Worm (Caenorhabditis elegans) whole organism, L4 larva: ENCODE measurements around the gene F01F1.3.

Source experiments
- F26F4.8 ChIP-seq: fragments of 200-800 bp; sonication (Bioruptor generic); conservative IDR thresholded peaks from 2 replicates; pipeline ENCODE4 v1.3.6; 2022; ENCODE audit warnings: missing genetic modification characterization, missing compliant biosample characterization
- daf-8 ChIP-seq: fragments of 200-800 bp; sonication (Bioruptor generic); IDR thresholded peaks from 2 replicates; pipeline ENCODE4 v1.3.6; 2022; ENCODE audit warnings: missing genetic modification characterization, missing compliant biosample characterization
- egl-27 ChIP-seq: sonication (generic microtip); optimal IDR thresholded peaks from 3 replicates; lab custom pipeline; 2017; ENCODE audit warnings: missing biosample characterization, missing genetic modification reagents, missing genetic modification characterization
- fkh-10 ChIP-seq: fragments of 150-350 bp; optimal IDR thresholded peaks from 2 replicates; lab custom pipeline; 2014; ENCODE audit warnings: missing biosample characterization, missing genetic modification reagents, missing genetic modification characterization
- nhr-76 ChIP-seq: fragments of 150-350 bp; optimal IDR thresholded peaks from 2 replicates; lab custom pipeline; 2014; ENCODE audit warnings: missing biosample characterization, missing genetic modification characterization
- php-3 ChIP-seq: fragments of 200-800 bp; sonication (Bioruptor generic); IDR thresholded peaks from 2 replicates; pipeline ENCODE4 v1.3.6; 2022; ENCODE audit warnings: missing genetic modification reagents, missing genetic modification characterization, missing compliant biosample characterization
- saeg-2 ChIP-seq: fragments of 200-800 bp; sonication (Bioruptor generic); IDR thresholded peaks from 2 replicates; pipeline ENCODE4 v1.3.6; 2022; ENCODE audit warnings: missing genetic modification reagents, missing genetic modification characterization, missing compliant biosample characterization
- snpc-4 ChIP-seq: fragments of 150-350 bp; optimal IDR thresholded peaks from 2 replicates; lab custom pipeline; 2014; ENCODE audit warnings: missing biosample characterization, missing genetic modification characterization
- tra-1 ChIP-seq: fragments of 200-800 bp; sonication (Bioruptor generic); IDR thresholded peaks from 2 replicates; pipeline ENCODE4 v1.3.6; 2022; ENCODE audit warnings: missing genetic modification reagents, missing genetic modification characterization, missing compliant biosample characterization

DNA sequence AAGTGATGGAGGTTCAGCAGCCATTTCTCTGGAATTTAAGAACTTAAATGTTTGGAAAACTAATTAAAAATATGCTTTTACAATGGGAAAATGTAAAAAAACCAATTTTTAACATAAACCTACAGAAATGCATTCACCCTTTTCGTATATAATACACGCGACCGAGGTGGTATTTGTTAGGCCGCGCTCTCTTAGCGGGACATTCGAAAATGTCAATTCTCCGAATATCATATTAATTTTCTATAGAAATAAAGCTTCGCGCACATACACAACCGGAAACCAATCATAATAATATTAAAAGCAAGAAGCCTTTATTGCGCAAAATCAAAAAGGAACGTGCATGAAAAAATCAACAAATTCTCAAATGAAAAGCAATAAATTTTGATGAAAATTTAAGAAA is 18.5 kb upstream of the F01F1.3 start, which contains the start of gene ddx-23:
- TF ChIP-seq saeg-2, result no peak
- no peak for TF ChIP-seq daf-8 (GFP tag; lab: Robert Waterston, UW)
- TF ChIP-seq php-3 (GFP tag; lab: Robert Waterston, UW), result no peak
- TF ChIP-seq snpc-4 (tag; lab: Kevin White, UChicago), result no peak
- TF ChIP-seq tra-1, result no peak
- no peak for TF ChIP-seq egl-27 (tag; lab: Kevin White, UChicago)
- TF ChIP-seq fkh-10 (GFP tag; lab: Kevin White, UChicago), result no peak
- no peak for TF ChIP-seq nhr-76 (tag; lab: Kevin White, UChicago)
- no peak for TF ChIP-seq F26F4.8 (GFP tag; lab: Robert Waterston, UW)
